Worm (Caenorhabditis elegans): ENCODE results near the gene Y7A5A.10.

The Y7A5A.10 gene

ce11 chrX:15811341-15811740 lies 16.5 kb upstream of the Y7A5A.10 start:
- TF ChIP-seq elt-1 (tag; optimal IDR thresholded peaks at IDR 0.05) (no peak), egl-27 (tag; optimal IDR thresholded peaks at IDR 0.05) (no peak), snpc-4 (tag; optimal IDR thresholded peaks at IDR 0.05) (no peak), ama-1 (optimal IDR thresholded peaks at IDR 0.05) (no peak), peb-1 (tag; optimal IDR thresholded peaks at IDR 0.05) (no peak)

- TF ChIP-seq nhr-21 (tag; optimal IDR thresholded peaks at IDR 0.05), result no peak
- no peak for TF ChIP-seq lsy-2 (tag; optimal IDR thresholded peaks at IDR 0.05)
- TF ChIP-seq mdl-1 (tag; optimal IDR thresholded peaks at IDR 0.05), result no peak
- no peak for TF ChIP-seq ZK546.5 (tag; optimal IDR thresholded peaks at IDR 0.05)
- no peak for TF ChIP-seq mab-5 (tag; optimal IDR thresholded peaks at IDR 0.05)
- TF ChIP-seq nhr-6 (tag; optimal IDR thresholded peaks at IDR 0.05), result no peak
- no peak for TF ChIP-seq aly-2 (tag; optimal IDR thresholded peaks at IDR 0.05)
- TF ChIP-seq C34F6.9 (tag; optimal IDR thresholded peaks at IDR 0.05), result no peak
- no peak for TF ChIP-seq sma-3 (GFP tag; optimal IDR thresholded peaks at IDR 0.05)
- no peak for TF ChIP-seq sma-9 (GFP tag; optimal IDR thresholded peaks at IDR 0.05)
- no peak for TF ChIP-seq sma-9 (tag; optimal IDR thresholded peaks at IDR 0.05)
- TF ChIP-seq elt-1 (tag; optimal IDR thresholded peaks at IDR 0.05), result no peak
- no peak for TF ChIP-seq sem-4 (tag; optimal IDR thresholded peaks at IDR 0.05)
- TF ChIP-seq peb-1 (tag; optimal IDR thresholded peaks at IDR 0.05), result no peak
- no peak for TF ChIP-seq nhr-129 (tag; optimal IDR thresholded peaks at IDR 0.05)
- no peak for TF ChIP-seq egl-27 (tag; optimal IDR thresholded peaks at IDR 0.05)
These were observed 9.2 kb upstream of the Y7A5A.10 start, which contains the start of gene Y7A5A.7 for ce11 chrX:15804072-15804471. Gene Y7A5A.7, minus strand, starts transcription at chrX:15804172.

DNA sequence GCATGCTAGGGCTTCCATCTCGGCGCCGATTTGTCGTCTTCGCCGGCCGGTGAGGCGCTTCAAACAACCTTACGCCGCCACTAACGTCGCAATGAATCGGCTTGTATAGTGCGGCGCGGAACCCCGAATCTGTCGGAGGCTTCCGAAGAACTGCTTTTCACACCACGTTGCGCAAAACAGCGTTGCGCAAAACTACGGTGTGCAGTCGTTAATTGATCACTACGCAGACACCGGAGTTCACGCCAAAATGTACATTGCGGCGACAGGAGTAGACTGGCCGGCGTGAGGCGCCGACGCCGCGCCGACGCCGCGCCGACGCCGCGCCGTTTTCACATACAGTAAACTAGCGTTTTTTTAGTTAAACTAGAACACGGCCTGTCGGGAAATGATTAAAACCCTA lies 7.0 kb upstream of the Y7A5A.10 start:
- TF ChIP-seq lin-13 (GFP tag; optimal IDR thresholded peaks at IDR 0.05) (no peak), peb-1 (tag; optimal IDR thresholded peaks at IDR 0.05) (no peak), nhr-6 (tag; optimal IDR thresholded peaks at IDR 0.05) (no peak), snpc-4 (tag; optimal IDR thresholded peaks at IDR 0.05) (no peak), lin-39 (tag; optimal IDR thresholded peaks at IDR 0.05) (no peak), nhr-77 (tag; optimal IDR thresholded peaks at IDR 0.05) (no peak), sem-4 (tag; optimal IDR thresholded peaks at IDR 0.05) (no peak), nhr-11 (tag; optimal IDR thresholded peaks at IDR 0.05) (no peak), ztf-11 (tag; optimal IDR thresholded peaks at IDR 0.05) (no peak), C34F6.9 (tag; optimal IDR thresholded peaks at IDR 0.05) (no peak), F13H6.1 (tag; optimal IDR thresholded peaks at IDR 0.05) (no peak), nhr-23 (tag; optimal IDR thresholded peaks at IDR 0.05) (no peak), nhr-10 (tag; optimal IDR thresholded peaks at IDR 0.05) (no peak)

DNA sequence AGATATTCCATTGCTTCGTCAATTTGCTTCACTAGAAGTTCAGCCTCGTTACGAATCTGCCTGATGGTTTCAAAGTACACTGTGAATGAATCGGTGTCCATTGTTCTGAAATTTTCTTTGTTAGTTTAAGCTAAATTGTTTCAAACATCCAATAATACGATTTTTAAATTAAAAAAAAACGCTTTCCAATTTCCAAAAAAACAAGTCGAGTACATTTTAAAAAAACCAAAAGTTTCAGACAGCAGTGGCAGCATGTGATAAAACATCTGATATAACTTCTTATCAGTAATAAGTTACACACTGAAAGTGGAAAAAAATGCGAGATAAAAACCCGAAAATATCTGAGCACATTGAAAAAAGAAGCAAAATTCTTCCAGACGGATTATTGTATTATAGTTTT lies 4.7 kb upstream of the Y7A5A.10 start, which contains the start of gene Y7A5A.6:
Gene Y7A5A.6, minus strand, starts transcription at position 101 of the 400 bp plus-strand sequence.
- TF ChIP-seq lin-13 (GFP tag; optimal IDR thresholded peaks at IDR 0.05) (no peak), ztf-1 (GFP tag; conservative IDR thresholded peaks at IDR 0.05) (no peak)

ce11 chrX:15796633-15797032 lies 1.8 kb upstream of the Y7A5A.10 start:
- TF ChIP-seq sma-3 (GFP tag; optimal IDR thresholded peaks at IDR 0.05) (peak; percentile 10), nhr-21 (tag; optimal IDR thresholded peaks at IDR 0.05) (peak; percentile 59), ZK546.5 (tag; optimal IDR thresholded peaks at IDR 0.05) (no peak)

DNA sequence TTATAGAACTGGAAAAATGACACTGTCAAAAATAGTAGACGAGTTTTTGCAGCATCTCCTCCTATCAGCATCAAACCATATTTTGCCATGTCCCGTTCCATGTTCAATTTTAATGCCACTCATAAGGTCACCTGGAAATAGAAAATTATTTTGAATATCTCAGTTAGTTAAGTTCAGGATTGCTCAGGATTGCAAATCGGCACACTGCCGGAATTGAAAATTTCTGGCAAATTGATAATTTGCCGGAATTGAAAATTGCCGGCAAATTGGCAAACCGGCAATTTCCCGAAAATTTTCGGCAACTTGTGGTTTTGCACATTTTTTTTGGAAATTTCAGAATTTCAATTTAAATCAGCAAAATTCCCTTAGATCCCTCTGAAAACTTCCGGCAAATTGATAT lies 8.2 kb downstream of the Y7A5A.10 start, which contains the start of gene Y7A5A.5:
Gene Y7A5A.5, minus strand, starts transcription at position 101 of the 400 bp plus-strand sequence.
- TF ChIP-seq peb-1 (tag; optimal IDR thresholded peaks at IDR 0.05) (no peak), nhr-129 (tag; optimal IDR thresholded peaks at IDR 0.05) (no peak), skn-1 (tag; optimal IDR thresholded peaks at IDR 0.05) (no peak), lsy-2 (tag; optimal IDR thresholded peaks at IDR 0.05) (no peak), nhr-25 (tag; optimal IDR thresholded peaks at IDR 0.05) (no peak), mab-5 (tag; optimal IDR thresholded peaks at IDR 0.05) (no peak), Y55F3AM.14 (GFP tag; optimal IDR thresholded peaks at IDR 0.05) (no peak), unc-39 (tag; optimal IDR thresholded peaks at IDR 0.05) (no peak), alr-1 (tag; optimal IDR thresholded peaks at IDR 0.05) (no peak), sem-4 (tag; optimal IDR thresholded peaks at IDR 0.05) (no peak), ztf-11 (tag; optimal IDR thresholded peaks at IDR 0.05) (no peak), nhr-10 (tag; optimal IDR thresholded peaks at IDR 0.05) (no peak), ceh-82 (tag; optimal IDR thresholded peaks at IDR 0.05) (no peak), ztf-1 (GFP tag; conservative IDR thresholded peaks at IDR 0.05) (no peak), aly-2 (tag; optimal IDR thresholded peaks at IDR 0.05) (no peak), nhr-237 (tag; optimal IDR thresholded peaks at IDR 0.05) (no peak), mdl-1 (tag; optimal IDR thresholded peaks at IDR 0.05) (no peak), R02D3.7 (tag; optimal IDR thresholded peaks at IDR 0.05) (no peak), blmp-1 (tag; optimal IDR thresholded peaks at IDR 0.05; ENCODE audit: insufficient read depth) (no peak)

Data from whole organism, L2 larva.